Fruit fly (Drosophila melanogaster) whole organism, embryonic: ENCODE data around the gene bsk.

ENCODE experiments used
- Asciz ChIP-seq: fragments of 200-800 bp; sonication (Bioruptor generic); optimal IDR thresholded peaks from 2 replicates; lab custom pipeline; 2017; ENCODE audit warnings: missing biosample characterization, mild to moderate bottlenecking, missing genetic modification characterization, missing genetic modification reagents
- CG10565 ChIP-seq: fragments of 200-800 bp; sonication (Bioruptor generic); optimal IDR thresholded peaks from 3 replicates; lab custom pipeline; 2016; ENCODE audit warnings: missing biosample characterization, mild to moderate bottlenecking, missing genetic modification characterization
- CG10959 ChIP-seq: fragments of 200-800 bp; sonication (Bioruptor generic); IDR thresholded peaks from 2 replicates; pipeline ENCODE4 v1.3.6; 2022; ENCODE audit warnings: missing biosample characterization, missing genetic modification characterization
- CG11247 ChIP-seq: fragments of 200-800 bp; sonication (Bioruptor generic); IDR thresholded peaks from 2 replicates; pipeline ENCODE4 v1.3.6; 2022; ENCODE audit warnings: missing biosample characterization, missing genetic modification characterization
- CG11723 ChIP-seq: fragments of 200-800 bp; sonication (Bioruptor generic); optimal IDR thresholded peaks from 2 replicates; lab custom pipeline; 2017; ENCODE audit warnings: missing biosample characterization, mild to moderate bottlenecking, missing genetic modification characterization
- CG1233 ChIP-seq: fragments of 200-800 bp; sonication (Bioruptor generic); optimal IDR thresholded peaks from 4 replicates; lab custom pipeline; 2018; ENCODE audit warnings: missing biosample characterization, mild to moderate bottlenecking, missing genetic modification characterization
- CG13424 ChIP-seq: fragments of 200-800 bp; sonication (Bioruptor generic); optimal IDR thresholded peaks from 2 replicates; lab custom pipeline; 2019; ENCODE audit warnings: missing biosample characterization, mild to moderate bottlenecking, missing genetic modification characterization, moderate library complexity
- CG14860 ChIP-seq: fragments of 200-800 bp; sonication (Bioruptor generic); IDR thresholded peaks from 3 replicates; pipeline ENCODE4 v1.3.6; 2022; ENCODE audit warnings: missing biosample characterization, missing genetic modification characterization; ENCODE audit not compliant: partially characterized antibody
- CG17802 ChIP-seq: fragments of 200-800 bp; sonication (Bioruptor generic); optimal IDR thresholded peaks from 2 replicates; lab custom pipeline; 2018; ENCODE audit warnings: missing biosample characterization, mild to moderate bottlenecking, missing genetic modification characterization, moderate library complexity
- CG18262 ChIP-seq: fragments of 200-800 bp; optimal IDR thresholded peaks from 3 replicates; lab custom pipeline; 2019; ENCODE audit warnings: missing biosample characterization, mild to moderate bottlenecking, missing genetic modification characterization, moderate library complexity
- CG34224 ChIP-seq: fragments of 200-800 bp; sonication (Bioruptor generic); IDR thresholded peaks from 3 replicates; pipeline ENCODE4 v1.3.6; 2022; ENCODE audit warnings: missing biosample characterization, missing genetic modification characterization; ENCODE audit not compliant: partially characterized antibody
- CG3847 ChIP-seq: fragments of 200-800 bp; sonication (Bioruptor generic); IDR thresholded peaks from 2 replicates; pipeline ENCODE4 v1.3.6; 2022; ENCODE audit warnings: missing biosample characterization, missing genetic modification characterization
- CG42726 ChIP-seq: fragments of 200-800 bp; sonication (Bioruptor generic); IDR thresholded peaks from 2 replicates; pipeline ENCODE4 v1.3.6; 2022; ENCODE audit warnings: missing biosample characterization, missing genetic modification characterization; ENCODE audit not compliant: partially characterized antibody
- CG4328 ChIP-seq: fragments of 200-800 bp; sonication (Bioruptor generic); optimal IDR thresholded peaks from 3 replicates; lab custom pipeline; 2017; ENCODE audit warnings: missing biosample characterization, missing genetic modification reagents, missing genetic modification characterization
- CG4404 ChIP-seq: fragments of 200-800 bp; sonication (Bioruptor generic); IDR thresholded peaks from 2 replicates; pipeline ENCODE4 v1.3.6; 2022; ENCODE audit warnings: missing biosample characterization, missing genetic modification characterization
- CG8281 ChIP-seq: fragments of 200-800 bp; sonication (Bioruptor generic); optimal IDR thresholded peaks from 2 replicates; lab custom pipeline; 2018; ENCODE audit warnings: missing biosample characterization, mild to moderate bottlenecking, missing genetic modification characterization, moderate library complexity
- CG8388 ChIP-seq: fragments of 200-800 bp; sonication (Bioruptor generic); optimal IDR thresholded peaks from 2 replicates; lab custom pipeline; 2019; ENCODE audit warnings: missing biosample characterization, mild to moderate bottlenecking, missing genetic modification characterization, moderate library complexity
- CG9727 ChIP-seq: fragments of 200-800 bp; sonication (Bioruptor generic); optimal IDR thresholded peaks from 3 replicates; lab custom pipeline; 2017; ENCODE audit warnings: missing biosample characterization, mild to moderate bottlenecking, missing genetic modification characterization
- Dfd ChIP-seq, 2 experiments: fragments of >200 bp; optimal IDR thresholded peaks; 2 replicates each; lab custom pipeline; 2017; ENCODE audit warnings: missing biosample characterization in 2 of 2, missing genetic modification characterization in 2 of 2
- E2f1 ChIP-seq: fragments of 200-800 bp; sonication (Bioruptor generic); IDR thresholded peaks from 2 replicates; pipeline ENCODE4 v1.3.6; 2022; ENCODE audit warnings: missing biosample characterization, missing genetic modification characterization
- Fer1 ChIP-seq: fragments of 200-800 bp; sonication (Bioruptor generic); optimal IDR thresholded peaks from 2 replicates; lab custom pipeline; 2017; ENCODE audit warnings: missing biosample characterization, mild to moderate bottlenecking, missing genetic modification characterization
- Gsc ChIP-seq: fragments of 200-800 bp; sonication (Bioruptor generic); IDR thresholded peaks from 2 replicates; pipeline ENCODE4 v1.3.6; 2022; ENCODE audit warnings: missing biosample characterization, missing genetic modification characterization
- Hey ChIP-seq: fragments of 200-800 bp; sonication (Bioruptor generic); optimal IDR thresholded peaks from 3 replicates; lab custom pipeline; 2018; ENCODE audit warnings: missing biosample characterization, mild to moderate bottlenecking, missing genetic modification characterization
- Hmr ChIP-seq: fragments of 200-800 bp; sonication (Bioruptor generic); optimal IDR thresholded peaks from 3 replicates; lab custom pipeline; 2017; ENCODE audit warnings: mild to moderate bottlenecking, missing biosample characterization, missing genetic modification reagents, missing genetic modification characterization
- Lpt ChIP-seq: fragments of >200 bp; optimal IDR thresholded peaks from 2 replicates; lab custom pipeline; 2018; ENCODE audit warnings: missing biosample characterization, missing genetic modification characterization
- Meics ChIP-seq: fragments of 200-800 bp; sonication (Bioruptor generic); optimal IDR thresholded peaks from 2 replicates; lab custom pipeline; 2017; ENCODE audit warnings: missing biosample characterization, mild to moderate bottlenecking, missing genetic modification characterization
- Mes4 ChIP-seq: fragments of 200-800 bp; sonication (Bioruptor generic); optimal IDR thresholded peaks from 2 replicates; lab custom pipeline; 2016; ENCODE audit warnings: missing biosample characterization, missing genetic modification characterization
- Myb ChIP-seq: fragments of 200-800 bp; sonication (Bioruptor generic); optimal IDR thresholded peaks from 2 replicates; lab custom pipeline; 2016; ENCODE audit warnings: missing biosample characterization, missing genetic modification characterization
- Oli ChIP-seq: fragments of 200-800 bp; sonication (Bioruptor generic); optimal IDR thresholded peaks from 2 replicates; lab custom pipeline; 2018; ENCODE audit warnings: missing biosample characterization, mild to moderate bottlenecking, missing genetic modification characterization, moderate library complexity
- Optix ChIP-seq: fragments of 200-800 bp; sonication (Bioruptor generic); IDR thresholded peaks from 3 replicates; pipeline ENCODE4 v1.3.6; 2022; ENCODE audit warnings: missing biosample characterization, missing genetic modification characterization
- al ChIP-seq: fragments of 200-800 bp; sonication (Bioruptor generic); IDR thresholded peaks from 2 replicates; pipeline ENCODE4 v1.3.6; 2022; ENCODE audit warnings: missing biosample characterization, missing genetic modification characterization
- ap ChIP-seq: fragments of 200-800 bp; sonication (Bioruptor generic); IDR thresholded peaks from 2 replicates; pipeline ENCODE4 v1.3.6; 2022; ENCODE audit warnings: missing biosample characterization, missing genetic modification characterization
- ara ChIP-seq: fragments of 200-800 bp; sonication (Bioruptor generic); IDR thresholded peaks from 2 replicates; pipeline ENCODE4 v1.3.6; 2022; ENCODE audit warnings: missing biosample characterization, missing genetic modification characterization
- cg ChIP-seq: fragments of 200-800 bp; sonication (Bioruptor generic); optimal IDR thresholded peaks from 3 replicates; lab custom pipeline; 2019; ENCODE audit warnings: missing biosample characterization, mild to moderate bottlenecking, missing genetic modification characterization, moderate library complexity
- crol ChIP-seq: fragments of 200-800 bp; sonication (Bioruptor generic); IDR thresholded peaks from 2 replicates; pipeline ENCODE4 v1.3.6; 2022; ENCODE audit warnings: missing biosample characterization, missing genetic modification characterization
- cwo ChIP-seq: fragments of 200-800 bp; sonication (Bioruptor generic); optimal IDR thresholded peaks from 3 replicates; lab custom pipeline; 2017; ENCODE audit warnings: missing biosample characterization, missing genetic modification characterization, mild to moderate bottlenecking, moderate library complexity, missing genetic modification reagents
- danr ChIP-seq: fragments of 200-800 bp; sonication (Bioruptor generic); IDR thresholded peaks from 2 replicates; pipeline ENCODE4 v1.3.6; 2022; ENCODE audit warnings: missing biosample characterization, missing genetic modification characterization
- ftz-f1 ChIP-seq: fragments of 200-800 bp; sonication (Bioruptor generic); optimal IDR thresholded peaks from 2 replicates; lab custom pipeline; 2016; ENCODE audit warnings: missing biosample characterization, missing genetic modification characterization
- inv ChIP-seq: fragments of 200-800 bp; sonication (Bioruptor generic); IDR thresholded peaks from 2 replicates; pipeline ENCODE4 v1.3.6; 2022; ENCODE audit warnings: missing biosample characterization, missing genetic modification characterization; ENCODE audit not compliant: partially characterized antibody
- ken ChIP-seq: fragments of 200-800 bp; sonication (Bioruptor generic); IDR thresholded peaks from 3 replicates; pipeline ENCODE4 v1.3.6; 2022; ENCODE audit warnings: missing biosample characterization, missing genetic modification characterization
- lbe ChIP-seq: fragments of 200-800 bp; sonication (Bioruptor generic); optimal IDR thresholded peaks from 2 replicates; lab custom pipeline; 2016; ENCODE audit warnings: missing biosample characterization, mild to moderate bottlenecking, missing genetic modification characterization
- mirr ChIP-seq: fragments of 200-800 bp; sonication (Bioruptor generic); optimal IDR thresholded peaks from 3 replicates; lab custom pipeline; 2018; ENCODE audit warnings: missing biosample characterization, mild to moderate bottlenecking, missing genetic modification characterization
- mld ChIP-seq: fragments of 200-800 bp; sonication (Bioruptor generic); IDR thresholded peaks from 3 replicates; pipeline ENCODE4 v1.3.6; 2022; ENCODE audit warnings: missing biosample characterization, missing genetic modification characterization; ENCODE audit not compliant: partially characterized antibody
- nerfin-1 ChIP-seq: fragments of 200-800 bp; sonication (Bioruptor generic); optimal IDR thresholded peaks from 3 replicates; lab custom pipeline; 2019; ENCODE audit warnings: missing biosample characterization, mild to moderate bottlenecking, missing genetic modification characterization, moderate library complexity
- p53 ChIP-seq: fragments of 200-800 bp; sonication (Bioruptor generic); optimal IDR thresholded peaks from 2 replicates; lab custom pipeline; 2016; ENCODE audit warnings: missing biosample characterization, missing genetic modification characterization
- pan ChIP-seq, 4 experiments: fragments of >200 bp in 3 of 4; fragments of 200-800 bp in 1 of 4; sonication (Bioruptor generic) in 1 of 4; optimal IDR thresholded peaks in 3 of 4; IDR thresholded peaks in 1 of 4; 2 replicates each; pipeline versions ENCODE4 v1.3.6 to Lab custom; 2017 to 2022; ENCODE audit warnings: missing biosample characterization in 2 of 4, missing genetic modification characterization in 2 of 4, mixed read lengths in 1 of 4
- pfk ChIP-seq: fragments of 200-800 bp; sonication (Bioruptor generic); optimal IDR thresholded peaks from 2 replicates; lab custom pipeline; 2018; ENCODE audit warnings: missing biosample characterization, mild to moderate bottlenecking, missing genetic modification characterization, moderate library complexity
- pho ChIP-seq: fragments of 200-800 bp; sonication (Bioruptor generic); optimal IDR thresholded peaks from 2 replicates; lab custom pipeline; 2016; ENCODE audit warnings: missing biosample characterization, missing genetic modification characterization
- pnt ChIP-seq: fragments of 200-800 bp; sonication (Bioruptor generic); optimal IDR thresholded peaks from 3 replicates; lab custom pipeline; 2016; ENCODE audit warnings: missing biosample characterization, missing genetic modification characterization
- rib ChIP-seq: fragments of 200-800 bp; sonication (Bioruptor generic); IDR thresholded peaks from 2 replicates; pipeline ENCODE4 v1.3.6; 2022; ENCODE audit warnings: missing biosample characterization, missing genetic modification characterization
- scrt ChIP-seq: fragments of 200-800 bp; sonication (Bioruptor generic); optimal IDR thresholded peaks from 2 replicates; lab custom pipeline; 2018; ENCODE audit warnings: missing biosample characterization, mild to moderate bottlenecking, missing genetic modification characterization, moderate library complexity

bsk gene

DNA sequence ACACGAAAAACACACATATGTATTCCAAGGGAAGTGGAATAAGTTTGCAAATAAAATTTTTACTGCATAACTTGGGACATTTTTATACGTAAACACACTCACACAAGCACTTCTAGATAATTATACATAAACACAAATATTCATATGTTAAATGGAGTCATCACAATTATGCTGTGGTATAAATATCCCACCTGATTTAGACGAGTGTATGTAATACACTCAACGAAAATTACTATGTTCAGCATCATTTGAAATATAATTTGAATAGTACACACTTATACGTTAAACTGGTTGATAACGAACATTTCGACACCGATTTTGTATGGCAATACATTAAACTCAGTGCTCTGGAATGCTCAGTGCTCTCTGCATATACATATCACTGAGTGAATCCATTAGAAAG is 19.2 kb downstream of the bsk start (continued):
- no peak for TF ChIP-seq p53 (GFP tag; lab: Kevin White, UChicago)
- TF ChIP-seq Hey (tag; lab: Kevin White, UChicago), result no peak
- peak; percentile 19 for TF ChIP-seq CG9727
- TF ChIP-seq CG42726 (GFP tag; lab: Robert Waterston, UW), result no peak
- TF ChIP-seq CG4404 (GFP tag; lab: Robert Waterston, UW), result no peak
- peak; percentile 6 for TF ChIP-seq CG13424
- peak; percentile 31 for TF ChIP-seq Fer1
- TF ChIP-seq CG34224 (GFP tag; lab: Robert Waterston, UW), result no peak
- TF ChIP-seq cwo (GFP tag; lab: Kevin White, UChicago), result no peak
- TF ChIP-seq CG1233, result no peak
- TF ChIP-seq scrt (GFP tag; lab: Kevin White, UChicago), result no peak
- peak; percentile 44 for TF ChIP-seq Meics (GFP tag; lab: Kevin White, UChicago)
- TF ChIP-seq CG18262 (tag; lab: Kevin White, UChicago), result peak; percentile 11
- TF ChIP-seq danr (GFP tag; lab: Robert Waterston, UW), result no peak
- TF ChIP-seq CG14860 (GFP tag; lab: Robert Waterston, UW), result no peak
- no peak for TF ChIP-seq Myb (GFP tag; lab: Kevin White, UChicago)
- TF ChIP-seq Gsc (GFP tag; lab: Robert Waterston, UW), result no peak
- peak; percentile 83 for TF ChIP-seq cg
- no peak for TF ChIP-seq CG10565 (GFP tag; lab: Kevin White, UChicago)
- no peak for TF ChIP-seq Lpt (GFP tag; lab: Kevin White, UChicago)
- no peak for TF ChIP-seq crol (GFP tag; lab: Robert Waterston, UW)
- no peak for TF ChIP-seq mirr (GFP tag; lab: Kevin White, UChicago)
- no peak for TF ChIP-seq pfk (GFP tag; lab: Kevin White, UChicago)
- no peak for TF ChIP-seq CG10959 (GFP tag; lab: Robert Waterston, UW)
- TF ChIP-seq Optix (GFP tag; lab: Robert Waterston, UW), result no peak
- no peak for TF ChIP-seq inv
- no peak for TF ChIP-seq al
- no peak for TF ChIP-seq ftz-f1 (GFP tag; lab: Kevin White, UChicago)
- TF ChIP-seq mld (GFP tag; lab: Robert Waterston, UW), result no peak
- peak; percentile 26 for TF ChIP-seq CG4328 (GFP tag; lab: Kevin White, UChicago)
- TF ChIP-seq CG11723 (GFP tag; lab: Kevin White, UChicago), result no peak
- TF ChIP-seq E2f1 (GFP tag; lab: Robert Waterston, UW), result no peak
- TF ChIP-seq Oli, result no peak
- no peak for TF ChIP-seq CG3847 (GFP tag; lab: Robert Waterston, UW)
- no peak for TF ChIP-seq pho
- no peak for TF ChIP-seq CG11247 (GFP tag; lab: Robert Waterston, UW)
- peak; percentile 57 for TF ChIP-seq lbe (GFP tag; lab: Kevin White, UChicago)
- TF ChIP-seq nerfin-1 (tag; lab: Kevin White, UChicago), result peak; percentile 60
- no peak for TF ChIP-seq ap (GFP tag; lab: Robert Waterston, UW)
- TF ChIP-seq Dfd (GFP tag; optimal IDR thresholded peaks at IDR 0.05; lab: Kevin White, UChicago), result no peak
- peak; percentile 7 for TF ChIP-seq pnt
- no peak for TF ChIP-seq CG8281 (tag; lab: Kevin White, UChicago)
- no peak for TF ChIP-seq Mes4 (GFP tag; lab: Kevin White, UChicago)
- TF ChIP-seq Asciz (GFP tag; lab: Kevin White, UChicago), result no peak
- 0 out of 2 replicates have a peak, but pooled peaks have one; percentile 58 for TF ChIP-seq rib (GFP tag; lab: Robert Waterston, UW)
- no peak for TF ChIP-seq CG17802 (tag; lab: Kevin White, UChicago)
- TF ChIP-seq ken (GFP tag; lab: Robert Waterston, UW), result no peak
- no peak for TF ChIP-seq ara
- no peak for TF ChIP-seq CG8388
- no peak for TF ChIP-seq Hmr (GFP tag; lab: Kevin White, UChicago)
- TF ChIP-seq pan (optimal IDR thresholded peaks at IDR 0.05; lab: Kevin White, UChicago), result no peak
- no peak for TF ChIP-seq pan (GFP tag; optimal IDR thresholded peaks at IDR 0.05 in 1 of 2, IDR thresholded peaks at IDR 0.05 in 1 of 2)
